Worm (Caenorhabditis elegans): ENCODE results near the gene str-1.

str-1 gene

DNA sequence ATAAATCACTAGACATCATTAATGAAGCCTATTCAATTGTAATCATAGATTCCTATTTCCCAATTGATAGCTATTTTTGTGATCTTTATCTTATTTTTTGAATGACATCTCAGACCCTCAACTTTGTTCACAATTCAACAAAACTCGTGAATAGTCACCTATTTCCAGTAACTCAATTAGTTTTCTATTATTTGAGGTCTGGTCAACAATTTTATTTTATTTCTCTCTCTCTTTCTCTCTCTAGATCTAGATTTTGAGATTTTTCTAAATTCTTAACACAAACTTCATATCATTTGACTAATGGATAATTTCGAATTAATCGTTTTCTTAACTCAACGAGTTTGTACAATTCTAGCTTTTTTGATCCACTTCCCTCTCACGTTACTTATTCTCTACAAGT, at the start of gene str-1:
Gene str-1, plus strand, starts transcription at position 301 of the 400 bp plus-strand sequence.
- TF ChIP-seq ztf-18 (tag; optimal IDR thresholded peaks at IDR 0.05) (no peak), F22D6.2 (tag; optimal IDR thresholded peaks at IDR 0.05) (no peak), B0019.2 (GFP tag; conservative IDR thresholded peaks at IDR 0.05) (no peak), bed-1 (GFP tag; IDR thresholded peaks at IDR 0.05) (no peak), lag-1 (GFP tag; IDR thresholded peaks at IDR 0.05) (no peak), ceh-100 (GFP tag; IDR thresholded peaks at IDR 0.05) (no peak), mel-28 (tag; optimal IDR thresholded peaks at IDR 0.05; ENCODE audit: borderline replicate concordance) (no peak), F39B2.1 (GFP tag; IDR thresholded peaks at IDR 0.05) (no peak), dpl-1 (GFP tag; optimal IDR thresholded peaks at IDR 0.05) (no peak), somi-1 (GFP tag; optimal IDR thresholded peaks at IDR 0.05) (no peak), attf-6 (GFP tag; IDR thresholded peaks at IDR 0.05) (no peak), Y53F4B.3 (GFP tag; IDR thresholded peaks at IDR 0.05) (no peak), ztf-25 (GFP tag; IDR thresholded peaks at IDR 0.05) (no peak), hsf-1 (GFP tag; IDR thresholded peaks at IDR 0.05) (no peak), Y79H2A.3 (GFP tag; conservative IDR thresholded peaks at IDR 0.05) (no peak), snpc-4 (GFP tag; optimal IDR thresholded peaks at IDR 0.05) (no peak), snpc-4 (tag; optimal IDR thresholded peaks at IDR 0.05) (no peak), let-607 (tag; optimal IDR thresholded peaks at IDR 0.05) (no peak), hlh-12 (tag; optimal IDR thresholded peaks at IDR 0.05) (no peak)

DNA sequence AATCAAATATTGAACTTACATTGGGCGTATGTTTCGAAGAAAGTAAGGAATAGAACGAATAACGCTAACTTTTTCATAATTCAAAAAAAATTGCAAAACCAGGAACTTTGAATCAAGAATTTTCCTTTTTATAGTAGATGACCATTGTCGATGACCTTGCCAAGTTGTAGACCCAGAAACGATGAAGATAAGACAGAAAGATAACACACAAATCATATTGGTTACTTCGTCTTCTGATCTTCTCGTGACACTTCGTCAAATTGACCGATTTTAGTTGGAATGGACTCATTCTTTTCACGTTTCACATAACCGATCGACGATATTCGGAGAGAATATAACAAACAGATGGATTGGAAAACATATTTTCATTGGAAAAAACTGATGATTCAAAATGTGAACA, 41.8 kb upstream of the str-1 start, which contains the start of gene grsp-3:
Gene grsp-3, minus strand, starts transcription at position 149 of the 400 bp plus-strand sequence.
- TF ChIP-seq F37B4.10 (GFP tag; IDR thresholded peaks at IDR 0.05), result no peak
- no peak for TF ChIP-seq lsl-1 (GFP tag; optimal IDR thresholded peaks at IDR 0.05)
- TF ChIP-seq madf-3 (GFP tag; IDR thresholded peaks at IDR 0.05), result no peak
- no peak for TF ChIP-seq dpl-1 (GFP tag; optimal IDR thresholded peaks at IDR 0.05)
- TF ChIP-seq F52B5.7 (tag; optimal IDR thresholded peaks at IDR 0.05), result no peak
- TF ChIP-seq ama-1 (optimal IDR thresholded peaks at IDR 0.05), result no peak
- TF ChIP-seq ama-1 (GFP tag; optimal IDR thresholded peaks at IDR 0.05), result peak in 1 of 2 experiments; percentile 20
- no peak for TF ChIP-seq mcd-1 (GFP tag; IDR thresholded peaks at IDR 0.05)
- no peak for TF ChIP-seq die-1 (tag; optimal IDR thresholded peaks at IDR 0.05)

ce11 chrIV:7133140-7133539, 40.4 kb upstream of the str-1 start, which contains the start of gene cyn-12:
Gene cyn-12 (minus strand): TSS chrIV:7133217.
- TF ChIP-seq gei-17 (GFP tag; optimal IDR thresholded peaks at IDR 0.05) (no peak), mcd-1 (GFP tag; IDR thresholded peaks at IDR 0.05) (no peak), attf-5 (GFP tag; optimal IDR thresholded peaks at IDR 0.05) (peak; percentile 16), tbp1 (GFP tag; optimal IDR thresholded peaks at IDR 0.05) (no peak), B0035.1 (tag; optimal IDR thresholded peaks at IDR 0.05) (no peak), let-526 (GFP tag; IDR thresholded peaks at IDR 0.05) (no peak), lin-54 (GFP tag; optimal IDR thresholded peaks at IDR 0.05) (peak; percentile 23), ztf-18 (tag; optimal IDR thresholded peaks at IDR 0.05) (no peak), cebp-1 (GFP tag; IDR thresholded peaks at IDR 0.05) (no peak), cebp-1 (tag; optimal IDR thresholded peaks at IDR 0.05) (no peak), ztf-3 (GFP tag; optimal IDR thresholded peaks at IDR 0.05) (no peak), zfh-2 (GFP tag; conservative IDR thresholded peaks at IDR 0.05) (no peak), snpc-4 (GFP tag; optimal IDR thresholded peaks at IDR 0.05) (no peak), snpc-4 (tag; optimal IDR thresholded peaks at IDR 0.05) (peak in 1 of 4 experiments; percentile 3)
